Worm (Caenorhabditis elegans) whole organism, young adult: ENCODE measurements around the gene F07H5.10.

Source experiments
- B0019.2 ChIP-seq: fragments of 200-800 bp; sonication (Bioruptor generic); conservative IDR thresholded peaks from 2 replicates; pipeline ENCODE4 v1.3.6; 2022; ENCODE audit warnings: missing genetic modification reagents, missing genetic modification characterization, missing compliant biosample characterization
- F23B12.7 ChIP-seq: sonication (generic microtip); optimal IDR thresholded peaks from 2 replicates; lab custom pipeline; 2017; ENCODE audit warnings: missing genetic modification characterization, mild to moderate bottlenecking, missing compliant biosample characterization, antibody characterized with exemption, moderate library complexity; ENCODE audit not compliant: insufficient read depth
- T07F8.4 ChIP-seq: sonication (generic microtip); optimal IDR thresholded peaks from 2 replicates; lab custom pipeline; 2016; ENCODE audit warnings: mild to moderate bottlenecking, missing genetic modification characterization, moderate library complexity, missing compliant biosample characterization
- Y56A3A.18 ChIP-seq: fragments of 200-800 bp; sonication (Bioruptor generic); IDR thresholded peaks from 2 replicates; pipeline ENCODE4 v1.3.6; 2022; ENCODE audit warnings: missing genetic modification reagents, missing genetic modification characterization, missing compliant biosample characterization
- hlh-12 ChIP-seq: sonication (generic microtip); optimal IDR thresholded peaks from 2 replicates; lab custom pipeline; 2016; ENCODE audit warnings: missing genetic modification characterization, missing compliant biosample characterization
- lin-40 ChIP-seq: sonication (generic microtip); optimal IDR thresholded peaks from 2 replicates; lab custom pipeline; 2016; ENCODE audit warnings: missing genetic modification characterization, mild to moderate bottlenecking, missing compliant biosample characterization, missing genotype, missing genetic modification reagents
- nfya-1 ChIP-seq: sonication (generic microtip); optimal IDR thresholded peaks from 2 replicates; lab custom pipeline; 2017; ENCODE audit warnings: antibody characterized with exemption, missing compliant biosample characterization, missing genetic modification characterization, borderline replicate concordance; ENCODE audit not compliant: insufficient read depth
- nhr-27 ChIP-seq: fragments of 200-800 bp; sonication (Bioruptor generic); optimal IDR thresholded peaks from 2 replicates; lab custom pipeline; 2018; ENCODE audit warnings: mild to moderate bottlenecking, missing genetic modification characterization, moderate library complexity, missing compliant biosample characterization
- snpc-1.1 ChIP-seq: sonication (generic microtip); optimal IDR thresholded peaks from 2 replicates; lab custom pipeline; 2017; ENCODE audit warnings: missing genetic modification characterization, mild to moderate bottlenecking, missing compliant biosample characterization, antibody characterized with exemption, moderate library complexity, missing genotype, missing genetic modification reagents; ENCODE audit not compliant: insufficient read depth
- snpc-1.3 ChIP-seq: sonication (generic microtip); optimal IDR thresholded peaks from 2 replicates; lab custom pipeline; 2017; ENCODE audit warnings: missing genetic modification characterization, mild to moderate bottlenecking, missing compliant biosample characterization, antibody characterized with exemption, moderate library complexity, missing genotype, missing genetic modification reagents; ENCODE audit not compliant: insufficient read depth
- snpc-4 ChIP-seq, 5 experiments: fragments of 150-350 bp in 1 of 5; sonication (generic microtip) in 4 of 5; optimal IDR thresholded peaks; 2 replicates each; lab custom pipeline; 2014 to 2018; ENCODE audit warnings: missing genetic modification characterization in 5 of 5, missing biosample characterization in 3 of 5, antibody characterized with exemption in 2 of 5, mild to moderate bottlenecking in 2 of 5, missing compliant biosample characterization in 2 of 5, missing genotype in 2 of 5, moderate library complexity in 2 of 5, missing genetic modification reagents in 1 of 5
- tlf-1 ChIP-seq: fragments of 200-800 bp; sonication (Bioruptor generic); optimal IDR thresholded peaks from 2 replicates; lab custom pipeline; 2018; ENCODE audit warnings: mild to moderate bottlenecking, missing genetic modification characterization, missing compliant biosample characterization
- unc-130 ChIP-seq: sonication (generic microtip); optimal IDR thresholded peaks from 2 replicates; lab custom pipeline; 2016; ENCODE audit warnings: missing genetic modification reagents, missing genetic modification characterization, missing compliant biosample characterization
- unc-62 ChIP-seq: fragments of 150-350 bp; optimal IDR thresholded peaks from 2 replicates; lab custom pipeline; 2014; ENCODE audit warnings: missing biosample characterization, missing genetic modification reagents, missing genetic modification characterization

DNA sequence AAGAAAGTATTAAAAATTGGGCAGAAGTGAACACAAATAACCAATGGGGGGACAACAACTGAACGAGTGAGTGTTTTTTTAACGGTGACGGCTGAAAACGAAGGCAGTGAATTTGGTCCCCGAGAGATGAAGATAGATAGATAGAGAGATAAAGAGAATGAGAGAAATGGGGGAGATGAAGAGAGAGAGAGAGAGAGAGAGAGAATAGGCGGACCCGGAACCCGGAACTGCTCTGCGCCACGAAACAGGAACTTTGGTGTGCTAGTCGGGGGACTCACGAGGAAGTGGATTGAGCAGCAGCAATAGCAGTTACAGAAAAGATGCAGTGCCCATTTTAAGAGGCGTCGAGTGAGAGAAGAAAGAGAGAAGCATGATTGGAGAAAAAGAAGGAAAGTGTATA, 12.0 kb downstream of the F07H5.10 start:
- TF ChIP-seq unc-62 (GFP tag; lab: Kevin White, UChicago) (no peak), snpc-4 (GFP tag; optimal IDR thresholded peaks at IDR 0.05; lab: Kevin White, UChicago) (no peak), snpc-4 (tag; optimal IDR thresholded peaks at IDR 0.05; lab: Kevin White, UChicago) (no peak), B0019.2 (no peak), F23B12.7 (no peak), tlf-1 (GFP tag; lab: Kevin White, UChicago) (no peak), Y56A3A.18 (no peak), snpc-1.3 (no peak), nfya-1 (no peak), T07F8.4 (tag; lab: Kevin White, UChicago) (no peak), nhr-27 (tag; lab: Kevin White, UChicago) (no peak), unc-130 (GFP tag; lab: Kevin White, UChicago) (no peak), snpc-1.1 (no peak), lin-40 (tag; lab: Kevin White, UChicago) (no peak), hlh-12 (tag; lab: Kevin White, UChicago) (no peak)
